Fruit fly (Drosophila melanogaster): Measurements from ENCODE around the gene twit.
A peak's percentile ranks its signal among the peaks of the same experiment; 100 is the strongest.

Gene twit

DNA sequence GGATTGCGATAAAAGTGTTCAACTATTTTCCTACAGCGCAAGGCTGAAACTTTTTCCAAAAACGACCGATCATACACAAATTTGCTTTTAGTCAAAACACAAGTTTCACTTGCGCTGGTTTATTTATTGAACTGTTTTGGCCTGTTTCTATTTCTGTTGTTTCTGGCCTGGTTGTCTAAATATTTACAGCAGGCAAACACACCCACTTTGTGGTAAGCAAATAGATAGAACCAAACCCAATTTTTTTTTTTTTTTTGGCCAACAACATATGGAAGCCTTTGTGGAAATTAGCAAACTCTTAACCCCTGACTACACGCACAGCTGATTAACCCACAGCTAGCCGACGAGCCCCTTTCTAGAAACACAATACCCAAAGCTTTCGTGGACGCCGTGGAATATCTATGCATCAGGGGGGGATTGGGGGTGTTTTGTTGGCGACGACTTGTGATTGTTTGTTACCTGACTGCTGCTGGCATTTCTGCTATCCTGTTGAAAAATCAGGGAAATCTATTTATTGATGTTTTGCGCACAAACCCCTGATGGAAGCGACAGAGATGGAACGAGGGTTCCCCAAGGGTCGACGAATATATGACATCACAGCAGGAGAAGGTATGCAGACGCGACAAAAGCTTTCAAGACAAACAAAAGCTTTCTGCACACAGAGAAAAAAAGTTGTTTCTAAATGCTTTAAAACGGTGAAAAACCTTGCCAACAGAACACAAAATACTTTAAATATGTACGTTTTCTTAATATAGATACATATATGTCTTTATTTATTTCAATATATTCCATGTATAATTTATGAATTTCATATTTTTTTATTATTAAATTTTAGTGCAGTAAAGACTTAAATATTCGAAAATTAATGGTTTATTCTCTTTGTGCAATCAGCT lies 44.5 kb upstream of the twit start (continued):
- TF ChIP-seq CG2875 (GFP tag; optimal IDR thresholded peaks at IDR 0.05) (peak; percentile 17), Dek (tag; optimal IDR thresholded peaks at IDR 0.05) (peak; percentile 44), ewg (GFP tag; optimal IDR thresholded peaks at IDR 0.05) (peak; percentile 15), CG15011 (GFP tag; optimal IDR thresholded peaks at IDR 0.05) (peak; percentile 66), CG15601 (tag; optimal IDR thresholded peaks at IDR 0.05) (peak; percentile 49), schlank (tag; optimal IDR thresholded peaks at IDR 0.05) (peak; percentile 67), sens (GFP tag) (peak; percentile 54), CG11093 (GFP tag; IDR thresholded peaks at IDR 0.05) (no peak), ara (GFP tag; IDR thresholded peaks at IDR 0.05) (no peak), Ptx1 (GFP tag; IDR thresholded peaks at IDR 0.05) (peak; percentile 76), vvl (GFP tag; IDR thresholded peaks at IDR 0.05) (peak; percentile 75), CG10321 (GFP tag; IDR thresholded peaks at IDR 0.05) (0 out of 2 replicates have a peak, but pooled peaks have one; percentile 3), vnd (GFP tag; IDR thresholded peaks at IDR 0.05; ENCODE audit: partially characterized antibody) (no peak), Hmr (GFP tag; optimal IDR thresholded peaks at IDR 0.05) (peak; percentile 72), Sry-δ (GFP tag; optimal IDR thresholded peaks at IDR 0.05) (no peak), Usf (GFP tag; optimal IDR thresholded peaks at IDR 0.05) (no peak), ham (GFP tag; IDR thresholded peaks at IDR 0.05) (no peak), CG17385 (GFP tag; optimal IDR thresholded peaks at IDR 0.05) (peak; percentile 31), CG7271 (tag; optimal IDR thresholded peaks at IDR 0.05) (peak; percentile 1), ranshi (GFP tag; IDR thresholded peaks at IDR 0.05) (peak; percentile 26; the same call in 1 of the 2 replicates), CG14667 (GFP tag; IDR thresholded peaks at IDR 0.05) (no peak), CG1603 (tag; optimal IDR thresholded peaks at IDR 0.05) (peak; percentile 11), rib (GFP tag; IDR thresholded peaks at IDR 0.05) (no peak), CG2678 (tag; optimal IDR thresholded peaks at IDR 0.05) (peak; percentile 75), CG2199 (GFP tag; IDR thresholded peaks at IDR 0.05) (0 out of 3 replicates have a peak, but pooled peaks have one; percentile 51), Oaz (GFP tag; IDR thresholded peaks at IDR 0.05) (0 out of 2 replicates have a peak, but pooled peaks have one; percentile 36), sug (tag; optimal IDR thresholded peaks at IDR 0.05) (peak; percentile 36), grau (tag; optimal IDR thresholded peaks at IDR 0.05) (peak; percentile 67), CG10462 (GFP tag; optimal IDR thresholded peaks at IDR 0.05) (no peak), Eip74EF (GFP tag; optimal IDR thresholded peaks at IDR 0.05) (peak in 1 of 2 experiments; percentile 13), E2f2 (GFP tag; IDR thresholded peaks at IDR 0.05) (peak; percentile 42), Fer3 (tag; optimal IDR thresholded peaks at IDR 0.05) (peak; percentile 73), HLH3B (GFP tag; IDR thresholded peaks at IDR 0.05) (peak; percentile 33; the same call in 1 of the 2 replicates), jumu (GFP tag; optimal IDR thresholded peaks at IDR 0.05) (no peak), phol (tag; optimal IDR thresholded peaks at IDR 0.05) (peak; percentile 44), Rfx (GFP tag; IDR thresholded peaks at IDR 0.05) (peak; percentile 65), Oli (tag; optimal IDR thresholded peaks at IDR 0.05) (peak; percentile 40), lmd (GFP tag; IDR thresholded peaks at IDR 0.05) (peak; percentile 32), CG14050 (GFP tag; IDR thresholded peaks at IDR 0.05) (no peak), CG3847 (GFP tag; IDR thresholded peaks at IDR 0.05) (peak; percentile 56), ssp (GFP tag; IDR thresholded peaks at IDR 0.05) (no peak), Adf1 (GFP tag; IDR thresholded peaks at IDR 0.05) (peak; percentile 20; the same call in 1 of the 2 replicates), chinmo (GFP tag; IDR thresholded peaks at IDR 0.05; ENCODE audit: partially characterized antibody) (0 out of 4 replicates have a peak, but pooled peaks have one; percentile 19), bcd (GFP tag; optimal IDR thresholded peaks at IDR 0.05) (peak; percentile 20), ftz-f1 (GFP tag; optimal IDR thresholded peaks at IDR 0.05) (no peak), ac (GFP tag; optimal IDR thresholded peaks at IDR 0.05) (no peak), B-H2 (GFP tag; optimal IDR thresholded peaks at IDR 0.05) (peak; percentile 17), Dbx (GFP tag; IDR thresholded peaks at IDR 0.05) (peak; percentile 34; the same call in 1 of the 3 replicates), CG14014 (GFP tag; IDR thresholded peaks at IDR 0.05) (peak; percentile 52)

All from whole organism, embryonic.